Fruit fly (Drosophila melanogaster) whole organism, embryonic: Measurements from ENCODE around the gene CG14947.

ENCODE experiments used
- Atf6 ChIP-seq: fragments of 200-800 bp; sonication (Bioruptor generic); IDR thresholded peaks from 2 replicates; pipeline ENCODE4 v1.3.6; 2022; ENCODE audit warnings: missing biosample characterization, missing genetic modification characterization
- Bdp1 ChIP-seq: fragments of 200-800 bp; sonication (Bioruptor generic); optimal IDR thresholded peaks from 3 replicates; lab custom pipeline; 2016; ENCODE audit warnings: missing biosample characterization, missing genetic modification characterization
- CG10462 ChIP-seq: fragments of 200-800 bp; sonication (Bioruptor generic); optimal IDR thresholded peaks from 2 replicates; lab custom pipeline; 2016; ENCODE audit warnings: missing biosample characterization, missing genetic modification characterization
- CG12299 ChIP-seq: fragments of 200-800 bp; sonication (Bioruptor generic); optimal IDR thresholded peaks from 2 replicates; lab custom pipeline; 2018; ENCODE audit warnings: missing biosample characterization, mild to moderate bottlenecking, missing genetic modification characterization
- CG12744 ChIP-seq: fragments of 200-800 bp; sonication (Bioruptor generic); optimal IDR thresholded peaks from 2 replicates; lab custom pipeline; 2016; ENCODE audit warnings: missing biosample characterization, missing genetic modification characterization
- CG14667 ChIP-seq: fragments of 200-800 bp; sonication (Bioruptor generic); IDR thresholded peaks from 2 replicates; pipeline ENCODE4 v1.3.6; 2022; ENCODE audit warnings: missing biosample characterization, missing genetic modification characterization
- CG15479 ChIP-seq: fragments of 200-800 bp; sonication (Bioruptor generic); optimal IDR thresholded peaks from 3 replicates; lab custom pipeline; 2019; ENCODE audit warnings: missing biosample characterization, mild to moderate bottlenecking, missing genetic modification characterization, moderate library complexity
- CG15514 ChIP-seq: fragments of 200-800 bp; sonication (Bioruptor generic); optimal IDR thresholded peaks from 3 replicates; lab custom pipeline; 2017; ENCODE audit warnings: missing biosample characterization, missing genetic modification characterization, mild to moderate bottlenecking, moderate library complexity, missing genetic modification reagents
- CG1832 ChIP-seq: fragments of 200-800 bp; sonication (Bioruptor generic); optimal IDR thresholded peaks from 2 replicates; lab custom pipeline; 2017; ENCODE audit warnings: missing biosample characterization, mild to moderate bottlenecking, missing genetic modification characterization, inconsistent platforms
- CG2199 ChIP-seq: fragments of 200-800 bp; sonication (Bioruptor generic); IDR thresholded peaks from 3 replicates; pipeline ENCODE4 v1.3.6; 2022; ENCODE audit warnings: missing biosample characterization, missing genetic modification characterization
- CG2202 ChIP-seq: fragments of 200-800 bp; sonication (Bioruptor generic); optimal IDR thresholded peaks from 2 replicates; lab custom pipeline; 2018; ENCODE audit warnings: missing biosample characterization, mild to moderate bottlenecking, missing genetic modification characterization
- CG31388 ChIP-seq: fragments of 200-800 bp; sonication (Bioruptor generic); optimal IDR thresholded peaks from 2 replicates; lab custom pipeline; 2016; ENCODE audit warnings: missing biosample characterization, missing genetic modification characterization
- CG3838 ChIP-seq: fragments of 200-800 bp; sonication (Bioruptor generic); optimal IDR thresholded peaks from 3 replicates; lab custom pipeline; 2016; ENCODE audit warnings: missing biosample characterization, missing genetic modification characterization
- CG4820 ChIP-seq: fragments of 200-800 bp; sonication (Bioruptor generic); optimal IDR thresholded peaks from 3 replicates; lab custom pipeline; 2016; ENCODE audit warnings: missing biosample characterization, missing genetic modification characterization
- CG7271 ChIP-seq: fragments of 200-800 bp; sonication (Bioruptor generic); optimal IDR thresholded peaks from 2 replicates; lab custom pipeline; 2018; ENCODE audit warnings: missing biosample characterization, mild to moderate bottlenecking, missing genetic modification characterization, moderate library complexity
- CG7357 ChIP-seq: fragments of 200-800 bp; sonication (Bioruptor generic); IDR thresholded peaks from 3 replicates; pipeline ENCODE4 v1.3.6; 2022; ENCODE audit warnings: missing biosample characterization, missing genetic modification characterization
- CG8281 ChIP-seq: fragments of 200-800 bp; sonication (Bioruptor generic); optimal IDR thresholded peaks from 2 replicates; lab custom pipeline; 2018; ENCODE audit warnings: missing biosample characterization, mild to moderate bottlenecking, missing genetic modification characterization, moderate library complexity
- CG8359 ChIP-seq: fragments of 200-800 bp; sonication (Bioruptor generic); optimal IDR thresholded peaks from 2 replicates; lab custom pipeline; 2017; ENCODE audit warnings: missing biosample characterization, mild to moderate bottlenecking, missing genetic modification characterization, borderline replicate concordance
- CG8478 ChIP-seq: fragments of >200 bp; optimal IDR thresholded peaks from 2 replicates; lab custom pipeline; 2018
- CG9215 ChIP-seq: fragments of 200-800 bp; sonication (Bioruptor generic); IDR thresholded peaks from 2 replicates; pipeline ENCODE4 v1.3.6; 2022; ENCODE audit warnings: missing biosample characterization, missing genetic modification characterization
- CG9437 ChIP-seq: fragments of 200-800 bp; sonication (Bioruptor generic); optimal IDR thresholded peaks from 2 replicates; lab custom pipeline; 2018; ENCODE audit warnings: missing biosample characterization, mild to moderate bottlenecking, missing genetic modification characterization
- CG9817 ChIP-seq: fragments of 200-800 bp; sonication (Bioruptor generic); optimal IDR thresholded peaks from 2 replicates; lab custom pipeline; 2018; ENCODE audit warnings: missing biosample characterization, mild to moderate bottlenecking, missing genetic modification characterization, moderate library complexity
- Elba2 ChIP-seq: fragments of 200-800 bp; sonication (Bioruptor generic); optimal IDR thresholded peaks from 3 replicates; lab custom pipeline; 2016; ENCODE audit warnings: missing biosample characterization, missing genetic modification characterization
- Ets65A ChIP-seq: fragments of 200-800 bp; sonication (Bioruptor generic); peaks from one replicate; lab custom pipeline; 2016; ENCODE audit warnings: missing biosample characterization, missing genetic modification characterization
- Fer3 ChIP-seq: fragments of 200-800 bp; sonication (Bioruptor generic); optimal IDR thresholded peaks from 2 replicates; lab custom pipeline; 2018; ENCODE audit warnings: missing biosample characterization, mild to moderate bottlenecking, missing genetic modification characterization, moderate library complexity
- HLH4C ChIP-seq: fragments of 200-800 bp; sonication (Bioruptor generic); IDR thresholded peaks from 3 replicates; pipeline ENCODE4 v1.3.6; 2022; ENCODE audit warnings: missing biosample characterization, missing genetic modification characterization; ENCODE audit not compliant: partially characterized antibody
- Kr ChIP-seq: fragments of 200-800 bp; sonication (Bioruptor generic); optimal IDR thresholded peaks from 2 replicates; lab custom pipeline; 2017; ENCODE audit warnings: missing biosample characterization, mild to moderate bottlenecking, missing genetic modification characterization
- Nf-YB ChIP-seq: fragments of 200-800 bp; sonication (Bioruptor generic); optimal IDR thresholded peaks from 3 replicates; lab custom pipeline; 2019; ENCODE audit warnings: missing biosample characterization, mild to moderate bottlenecking, missing genetic modification characterization, moderate library complexity
- Nf-YC ChIP-seq: fragments of 200-800 bp; optimal IDR thresholded peaks from 3 replicates; lab custom pipeline; 2019; ENCODE audit warnings: missing biosample characterization, mild to moderate bottlenecking, missing genetic modification characterization, moderate library complexity
- Ptx1 ChIP-seq: fragments of 200-800 bp; sonication (Bioruptor generic); IDR thresholded peaks from 2 replicates; pipeline ENCODE4 v1.3.6; 2022; ENCODE audit warnings: missing biosample characterization, missing genetic modification characterization
- Sin3A ChIP-seq: fragments of >200 bp; optimal IDR thresholded peaks from 2 replicates; lab custom pipeline; 2018
- Sox100B ChIP-seq: fragments of 200-800 bp; sonication (Bioruptor generic); optimal IDR thresholded peaks from 3 replicates; lab custom pipeline; 2018; ENCODE audit warnings: missing biosample characterization, mild to moderate bottlenecking, missing genetic modification characterization
- Stat92E ChIP-seq, 3 experiments: fragments of >200 bp in 2 of 3; fragments of 200-800 bp in 1 of 3; sonication (Bioruptor generic) in 1 of 3; optimal IDR thresholded peaks; 2 replicates each; lab custom pipeline; 2017 to 2019; ENCODE audit warnings: missing biosample characterization in 3 of 3, missing genetic modification characterization in 3 of 3, mild to moderate bottlenecking in 1 of 3, moderate library complexity in 1 of 3
- Taf1 ChIP-seq: fragments of 200-800 bp; sonication (Bioruptor generic); IDR thresholded peaks from 2 replicates; pipeline ENCODE4 v1.3.6; 2022; ENCODE audit warnings: missing biosample characterization, missing genetic modification characterization
- abd-A ChIP-seq: fragments of 200-800 bp; sonication (Bioruptor generic); optimal IDR thresholded peaks from 3 replicates; lab custom pipeline; 2019; ENCODE audit warnings: missing biosample characterization, mild to moderate bottlenecking, missing genetic modification characterization, moderate library complexity
- amos ChIP-seq: fragments of 200-800 bp; sonication (Bioruptor generic); IDR thresholded peaks from 2 replicates; pipeline ENCODE4 v1.3.6; 2022; ENCODE audit warnings: missing biosample characterization, missing genetic modification characterization; ENCODE audit not compliant: partially characterized antibody
- cad ChIP-seq: fragments of >200 bp; optimal IDR thresholded peaks from 2 replicates; lab custom pipeline; 2017; ENCODE audit warnings: missing biosample characterization, missing genetic modification characterization
- eyg ChIP-seq: fragments of 200-800 bp; sonication (Bioruptor generic); optimal IDR thresholded peaks from 3 replicates; lab custom pipeline; 2016; ENCODE audit warnings: missing biosample characterization, missing genetic modification characterization
- pho ChIP-seq: fragments of 200-800 bp; sonication (Bioruptor generic); optimal IDR thresholded peaks from 2 replicates; lab custom pipeline; 2016; ENCODE audit warnings: missing biosample characterization, missing genetic modification characterization
- prd ChIP-seq, 3 experiments: fragments of >200 bp in 2 of 3; fragments of 200-800 bp in 1 of 3; sonication (Bioruptor generic) in 1 of 3; optimal IDR thresholded peaks in 2 of 3; IDR thresholded peaks in 1 of 3; 2 replicates in 2 of 3; 3 replicates in 1 of 3; pipeline versions ENCODE4 v1.3.6 to Lab custom; 2017 to 2022; ENCODE audit warnings: missing biosample characterization in 1 of 3, missing genetic modification characterization in 1 of 3
- salm ChIP-seq: fragments of 200-800 bp; sonication (Bioruptor generic); optimal IDR thresholded peaks from 2 replicates; lab custom pipeline; 2018; ENCODE audit warnings: missing biosample characterization, mild to moderate bottlenecking, missing genetic modification characterization
- sens ChIP-seq: fragments of 200-800 bp; sonication (Bioruptor generic); peaks from one replicate; lab custom pipeline; 2016; ENCODE audit warnings: missing biosample characterization, missing genetic modification characterization
- tll ChIP-seq, 2 experiments: fragments of 200-800 bp in 1 of 2; fragments of >200 bp in 1 of 2; sonication (Bioruptor generic) in 1 of 2; optimal IDR thresholded peaks; 2 replicates each; lab custom pipeline; 2017 to 2019; ENCODE audit warnings: missing biosample characterization in 2 of 2, missing genetic modification characterization in 2 of 2, mild to moderate bottlenecking in 1 of 2, moderate library complexity in 1 of 2
- trem ChIP-seq: fragments of 200-800 bp; optimal IDR thresholded peaks from 3 replicates; lab custom pipeline; 2019; ENCODE audit warnings: missing biosample characterization, mild to moderate bottlenecking, missing genetic modification characterization, moderate library complexity
- ttk ChIP-seq: fragments of 200-800 bp; sonication (Bioruptor generic); IDR thresholded peaks from 2 replicates; pipeline ENCODE4 v2.1.2; 2022; ENCODE audit warnings: missing biosample characterization, missing genetic modification characterization
- twi ChIP-seq: fragments of 200-800 bp; optimal IDR thresholded peaks from 2 replicates; lab custom pipeline; 2019; ENCODE audit warnings: missing biosample characterization, mild to moderate bottlenecking, missing genetic modification characterization, moderate library complexity
- unpg ChIP-seq: fragments of 200-800 bp; sonication (Bioruptor generic); optimal IDR thresholded peaks from 3 replicates; lab custom pipeline; 2018; ENCODE audit warnings: missing biosample characterization, mild to moderate bottlenecking, missing genetic modification characterization, moderate library complexity
- zen ChIP-seq: fragments of 200-800 bp; sonication (Bioruptor generic); optimal IDR thresholded peaks from 3 replicates; lab custom pipeline; 2018; ENCODE audit warnings: missing biosample characterization, mild to moderate bottlenecking, missing genetic modification characterization, moderate library complexity

CG14947 gene

dm6 chr2L:12079827-12080381, 4.0 kb downstream of the CG14947 start (continued):
- TF ChIP-seq CG3838 (GFP tag; lab: Kevin White, UChicago): no peak
- TF ChIP-seq ttk (GFP tag; lab: Robert Waterston, UW): no peak
- TF ChIP-seq Nf-YC (tag; lab: Kevin White, UChicago): peak; percentile 53
- TF ChIP-seq CG7357 (GFP tag; lab: Robert Waterston, UW): no peak
- TF ChIP-seq Taf1 (GFP tag; lab: Robert Waterston, UW): no peak
- TF ChIP-seq Nf-YB (GFP tag; lab: Kevin White, UChicago): peak; percentile 34
- peak; percentile 54 for TF ChIP-seq cad
- peak; percentile 49 for TF ChIP-seq twi (tag; lab: Kevin White, UChicago)
- TF ChIP-seq CG12744 (GFP tag; lab: Kevin White, UChicago): no peak
- peak; percentile 48 for TF ChIP-seq Ets65A (GFP tag; lab: Kevin White, UChicago)
- TF ChIP-seq CG1832 (GFP tag; lab: Kevin White, UChicago): peak; percentile 19
- TF ChIP-seq CG2202 (tag; lab: Kevin White, UChicago): no peak
- no peak for TF ChIP-seq Ptx1 (GFP tag; lab: Robert Waterston, UW)

dm6 chr2L:12081118-12081665, 5.3 kb downstream of the CG14947 start:
- TF ChIP-seq Ets65A (GFP tag; lab: Kevin White, UChicago) (peak; percentile 37), Kr (GFP tag; lab: Kevin White, UChicago) (peak; percentile 73), CG15514 (GFP tag; lab: Kevin White, UChicago) (no peak), prd (optimal IDR thresholded peaks at IDR 0.05; lab: Kevin White, UChicago) (no peak), prd (GFP tag; IDR thresholded peaks at IDR 0.05; lab: Robert Waterston, UW) (peak; percentile 41; the same call in 1 of the 3 replicates), trem (no peak), Stat92E (GFP tag; optimal IDR thresholded peaks at IDR 0.05; lab: Kevin White, UChicago) (no peak), unpg (GFP tag; lab: Kevin White, UChicago) (no peak), Elba2 (GFP tag; lab: Kevin White, UChicago) (no peak), CG4820 (no peak), salm (no peak), CG9817 (tag; lab: Kevin White, UChicago) (no peak), Fer3 (tag; lab: Kevin White, UChicago) (no peak), CG15479 (GFP tag; lab: Kevin White, UChicago) (peak; percentile 93), CG14667 (GFP tag; lab: Robert Waterston, UW) (no peak), CG8281 (tag; lab: Kevin White, UChicago) (no peak), CG9215 (GFP tag; lab: Robert Waterston, UW) (no peak), tll (GFP tag; optimal IDR thresholded peaks at IDR 0.05; lab: Kevin White, UChicago) (peak; percentile 41 to 100), zen (tag; lab: Kevin White, UChicago) (peak; percentile 90), Sox100B (GFP tag; lab: Kevin White, UChicago) (no peak), CG2199 (GFP tag; lab: Robert Waterston, UW) (0 out of 3 replicates have a peak, but pooled peaks have one; percentile 16), CG9437 (GFP tag; lab: Kevin White, UChicago) (no peak), CG8478 (lab: Kevin White, UChicago) (peak; percentile 67), sens (GFP tag; lab: Kevin White, UChicago) (peak; percentile 67), CG12299 (tag; lab: Kevin White, UChicago) (no peak), cad (peak; percentile 100), HLH4C (GFP tag; lab: Robert Waterston, UW) (no peak), abd-A (no peak), CG8359 (GFP tag; lab: Kevin White, UChicago) (no peak), CG7271 (tag; lab: Kevin White, UChicago) (peak; percentile 91), pho (GFP tag; lab: Kevin White, UChicago) (no peak), CG10462 (no peak), Sin3A (lab: Kevin White, UChicago) (no peak), amos (GFP tag; lab: Robert Waterston, UW) (0 out of 2 replicates have a peak, but pooled peaks have one; percentile 14), Bdp1 (GFP tag; lab: Kevin White, UChicago) (no peak), CG31388 (GFP tag; lab: Kevin White, UChicago) (no peak), eyg (GFP tag; lab: Kevin White, UChicago) (no peak), Atf6 (GFP tag; lab: Robert Waterston, UW) (no peak)
